Worm (Caenorhabditis elegans) whole organism, L2 larva: ENCODE measurements around the gene nhr-282.
"Not testable (repeated sequence)": the region's sequence is repeated elsewhere in the genome, so short reads cannot be mapped to it uniquely, and the experiment has no call there.

ENCODE experiments used
- C34F6.9 ChIP-seq: fragments of 150-350 bp; optimal IDR thresholded peaks from 2 replicates; lab custom pipeline; 2014; ENCODE audit warnings: missing biosample characterization, missing genetic modification characterization
- F13H6.1 ChIP-seq: sonication (generic microtip); optimal IDR thresholded peaks from 2 replicates; lab custom pipeline; 2016; ENCODE audit warnings: missing genetic modification characterization, missing compliant biosample characterization
- R02D3.7 ChIP-seq: fragments of 150-350 bp; optimal IDR thresholded peaks from 2 replicates; lab custom pipeline; 2014; ENCODE audit warnings: missing biosample characterization, missing genetic modification characterization
- Y55F3AM.14 ChIP-seq: fragments of 200-800 bp; sonication (Bioruptor generic); optimal IDR thresholded peaks from 2 replicates; lab custom pipeline; 2018; ENCODE audit warnings: mild to moderate bottlenecking, missing genetic modification characterization, missing compliant biosample characterization
- ZK546.5 ChIP-seq: sonication (generic microtip); optimal IDR thresholded peaks from 2 replicates; lab custom pipeline; 2017; ENCODE audit warnings: missing biosample characterization, missing genetic modification characterization
- alr-1 ChIP-seq: fragments of 150-350 bp; optimal IDR thresholded peaks from 2 replicates; lab custom pipeline; 2014; ENCODE audit warnings: missing biosample characterization, missing genetic modification characterization
- aly-2 ChIP-seq: fragments of 150-350 bp; optimal IDR thresholded peaks from 2 replicates; lab custom pipeline; 2014; ENCODE audit warnings: missing biosample characterization, missing genetic modification characterization
- ama-1 ChIP-seq: fragments of 150-350 bp; optimal IDR thresholded peaks from 2 replicates; lab custom pipeline; 2018; ENCODE audit warnings: inconsistent platforms
- blmp-1 ChIP-seq: sonication (generic microtip); optimal IDR thresholded peaks from 2 replicates; lab custom pipeline; 2017; ENCODE audit warnings: missing genetic modification characterization, mild to moderate bottlenecking, missing compliant biosample characterization, antibody characterized with exemption, moderate library complexity; ENCODE audit not compliant: insufficient read depth
- ceh-16 ChIP-seq: fragments of 150-350 bp; optimal IDR thresholded peaks from 2 replicates; lab custom pipeline; 2014; ENCODE audit warnings: missing biosample characterization, missing genetic modification characterization
- ceh-82 ChIP-seq: fragments of 150-350 bp; optimal IDR thresholded peaks from 2 replicates; lab custom pipeline; 2014; ENCODE audit warnings: missing biosample characterization, missing genetic modification characterization
- crh-2 ChIP-seq: sonication (generic microtip); optimal IDR thresholded peaks from 2 replicates; lab custom pipeline; 2017; ENCODE audit warnings: missing biosample characterization, missing genetic modification characterization
- dmd-4 ChIP-seq: sonication (generic microtip); optimal IDR thresholded peaks from 2 replicates; lab custom pipeline; 2017; ENCODE audit warnings: missing biosample characterization, missing genetic modification characterization
- egl-27 ChIP-seq: sonication (generic microtip); optimal IDR thresholded peaks from 3 replicates; lab custom pipeline; 2017; ENCODE audit warnings: missing biosample characterization, missing genetic modification reagents, missing genetic modification characterization
- elt-1 ChIP-seq: fragments of 150-350 bp; optimal IDR thresholded peaks from 2 replicates; lab custom pipeline; 2014; ENCODE audit warnings: missing biosample characterization, missing genetic modification characterization
- elt-3 ChIP-seq: sonication (generic microtip); optimal IDR thresholded peaks from 2 replicates; lab custom pipeline; 2017; ENCODE audit warnings: missing biosample characterization, missing genetic modification characterization
- fos-1 ChIP-seq: fragments of 150-350 bp; optimal IDR thresholded peaks from 2 replicates; lab custom pipeline; 2014; ENCODE audit warnings: missing biosample characterization, missing genetic modification characterization
- gmeb-1 ChIP-seq: fragments of 150-350 bp; optimal IDR thresholded peaks from 2 replicates; lab custom pipeline; 2014; ENCODE audit warnings: missing biosample characterization, missing genetic modification characterization
- lin-11 ChIP-seq: fragments of 150-350 bp; sonication (generic microtip); optimal IDR thresholded peaks from 2 replicates; lab custom pipeline; 2014; ENCODE audit warnings: missing biosample characterization, missing genetic modification characterization, inconsistent platforms, mixed read lengths
- lin-13 ChIP-seq: fragments of 150-350 bp; optimal IDR thresholded peaks from 2 replicates; lab custom pipeline; 2014; ENCODE audit warnings: missing biosample characterization, missing genetic modification reagents, missing genetic modification characterization
- lin-39 ChIP-seq: fragments of 150-350 bp; optimal IDR thresholded peaks from 2 replicates; lab custom pipeline; 2014; ENCODE audit warnings: missing biosample characterization, missing genetic modification reagents, missing genetic modification characterization
- lsy-2 ChIP-seq, 2 experiments: fragments of 150-350 bp in 1 of 2; sonication (generic microtip) in 1 of 2; optimal IDR thresholded peaks; 2 replicates each; lab custom pipeline; 2014 to 2017; ENCODE audit warnings: missing biosample characterization in 2 of 2, missing genetic modification characterization in 2 of 2
- mab-5 ChIP-seq: fragments of 150-350 bp; optimal IDR thresholded peaks from 2 replicates; lab custom pipeline; 2014; ENCODE audit warnings: missing biosample characterization, missing genetic modification characterization
- mbf-1 ChIP-seq: sonication (generic microtip); optimal IDR thresholded peaks from 2 replicates; lab custom pipeline; 2017; ENCODE audit warnings: missing biosample characterization, missing genetic modification characterization
- mdl-1 ChIP-seq, 2 experiments: fragments of 150-350 bp in 1 of 2; sonication (generic microtip) in 1 of 2; optimal IDR thresholded peaks; 2 replicates each; lab custom pipeline; 2017; ENCODE audit warnings: missing biosample characterization in 2 of 2, missing genetic modification characterization in 2 of 2
- nhr-10 ChIP-seq: sonication (generic microtip); optimal IDR thresholded peaks from 2 replicates; lab custom pipeline; 2017; ENCODE audit warnings: missing biosample characterization, missing genetic modification characterization
- nhr-11 ChIP-seq: fragments of 150-350 bp; optimal IDR thresholded peaks from 2 replicates; lab custom pipeline; 2014; ENCODE audit warnings: missing biosample characterization, missing genetic modification characterization
- nhr-12 ChIP-seq: fragments of 150-350 bp; optimal IDR thresholded peaks from 2 replicates; lab custom pipeline; 2014; ENCODE audit warnings: missing biosample characterization, missing genetic modification characterization
- nhr-129 ChIP-seq: fragments of 150-350 bp; optimal IDR thresholded peaks from 2 replicates; lab custom pipeline; 2014; ENCODE audit warnings: missing biosample characterization, missing genetic modification characterization
- nhr-21 ChIP-seq: fragments of 150-350 bp; optimal IDR thresholded peaks from 2 replicates; lab custom pipeline; 2014; ENCODE audit warnings: missing biosample characterization, missing genetic modification characterization
- nhr-23 ChIP-seq: fragments of 150-350 bp; optimal IDR thresholded peaks from 2 replicates; lab custom pipeline; 2014; ENCODE audit warnings: missing biosample characterization, missing genetic modification reagents, missing genetic modification characterization
- nhr-237 ChIP-seq: fragments of 150-350 bp; optimal IDR thresholded peaks from 2 replicates; lab custom pipeline; 2014; ENCODE audit warnings: missing biosample characterization, missing genetic modification characterization
- nhr-25 ChIP-seq: fragments of 150-350 bp; sonication (generic microtip); optimal IDR thresholded peaks from 3 replicates; lab custom pipeline; 2014; ENCODE audit warnings: missing biosample characterization, missing genetic modification characterization
- nhr-6 ChIP-seq: fragments of 150-350 bp; optimal IDR thresholded peaks from 2 replicates; lab custom pipeline; 2014; ENCODE audit warnings: missing biosample characterization, missing genetic modification characterization
- nhr-77 ChIP-seq: fragments of 150-350 bp; optimal IDR thresholded peaks from 2 replicates; lab custom pipeline; 2014; ENCODE audit warnings: missing biosample characterization, missing genetic modification characterization
- peb-1 ChIP-seq: fragments of 150-350 bp; optimal IDR thresholded peaks from 2 replicates; lab custom pipeline; 2014; ENCODE audit warnings: missing biosample characterization, missing genetic modification characterization
- sem-4 ChIP-seq: fragments of 150-350 bp; optimal IDR thresholded peaks from 2 replicates; lab custom pipeline; 2014; ENCODE audit warnings: missing biosample characterization, missing genetic modification reagents, missing genetic modification characterization
- skn-1 ChIP-seq: sonication (generic microtip); optimal IDR thresholded peaks from 2 replicates; lab custom pipeline; 2017; ENCODE audit warnings: missing biosample characterization, missing genetic modification characterization
- sma-3 ChIP-seq: sonication (generic microtip); optimal IDR thresholded peaks from 2 replicates; lab custom pipeline; 2016; ENCODE audit warnings: missing genetic modification reagents, missing genetic modification characterization, missing compliant biosample characterization
- sma-9 ChIP-seq, 2 experiments: fragments of 150-350 bp in 1 of 2; sonication (generic microtip) in 1 of 2; optimal IDR thresholded peaks; 2 replicates each; lab custom pipeline; 2014 to 2016; ENCODE audit warnings: missing genetic modification characterization in 2 of 2, mild to moderate bottlenecking in 1 of 2, missing biosample characterization in 1 of 2, missing compliant biosample characterization in 1 of 2, missing genetic modification reagents in 1 of 2, moderate library complexity in 1 of 2
- snpc-4 ChIP-seq: fragments of 150-350 bp; optimal IDR thresholded peaks from 2 replicates; lab custom pipeline; 2014; ENCODE audit warnings: missing biosample characterization, missing genetic modification characterization
- unc-39 ChIP-seq: fragments of 150-350 bp; optimal IDR thresholded peaks from 2 replicates; lab custom pipeline; 2014; ENCODE audit warnings: missing biosample characterization, missing genetic modification characterization
- unc-55 ChIP-seq: fragments of 150-350 bp; sonication (generic microtip); optimal IDR thresholded peaks from 3 replicates; lab custom pipeline; 2014; ENCODE audit warnings: missing biosample characterization, missing genetic modification reagents, missing genetic modification characterization
- unc-62 ChIP-seq: fragments of 150-350 bp; optimal IDR thresholded peaks from 2 replicates; lab custom pipeline; 2014; ENCODE audit warnings: missing biosample characterization, missing genetic modification reagents, missing genetic modification characterization
- zag-1 ChIP-seq: fragments of 150-350 bp; optimal IDR thresholded peaks from 2 replicates; lab custom pipeline; 2014; ENCODE audit warnings: missing biosample characterization, missing genetic modification characterization
- ztf-1 ChIP-seq: fragments of 200-800 bp; sonication (Bioruptor generic); conservative IDR thresholded peaks from 2 replicates; pipeline ENCODE4 v1.3.6; 2022; ENCODE audit warnings: missing genetic modification characterization, missing compliant biosample characterization
- ztf-11 ChIP-seq: sonication (generic microtip); optimal IDR thresholded peaks from 2 replicates; lab custom pipeline; 2017; ENCODE audit warnings: missing biosample characterization, missing genetic modification characterization
- ztf-4 ChIP-seq: fragments of 150-350 bp; optimal IDR thresholded peaks from 2 replicates; lab custom pipeline; 2014; ENCODE audit warnings: missing biosample characterization, missing genetic modification characterization

Gene nhr-282

DNA sequence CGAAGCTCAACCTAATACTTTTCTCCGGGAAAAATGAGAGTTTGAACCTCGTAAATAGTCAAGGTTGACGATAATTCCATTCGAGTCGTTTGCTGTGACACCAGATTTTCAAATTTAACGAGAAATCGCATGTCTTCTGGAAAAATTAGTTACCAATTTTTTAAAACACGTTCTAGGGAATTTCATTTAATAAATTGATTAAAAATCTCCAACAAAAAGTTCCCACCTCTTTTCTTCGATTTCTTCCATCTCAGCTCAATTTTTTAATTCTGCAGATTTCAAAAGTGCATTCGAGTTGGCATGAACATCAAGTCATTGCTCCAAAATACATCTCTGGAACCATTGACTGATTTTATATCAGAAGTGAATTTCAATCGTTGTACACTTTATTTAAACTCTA, at the start of gene nhr-282:
Gene nhr-282 (plus strand): TSS at position 301 of the 400 bp plus-strand sequence.
- not testable (repeated sequence) for TF ChIP-seq ceh-82 (tag; lab: Kevin White, UChicago); egl-27 (tag; lab: Kevin White, UChicago); lsy-2 (tag; optimal IDR thresholded peaks at IDR 0.05; lab: Kevin White, UChicago)

DNA sequence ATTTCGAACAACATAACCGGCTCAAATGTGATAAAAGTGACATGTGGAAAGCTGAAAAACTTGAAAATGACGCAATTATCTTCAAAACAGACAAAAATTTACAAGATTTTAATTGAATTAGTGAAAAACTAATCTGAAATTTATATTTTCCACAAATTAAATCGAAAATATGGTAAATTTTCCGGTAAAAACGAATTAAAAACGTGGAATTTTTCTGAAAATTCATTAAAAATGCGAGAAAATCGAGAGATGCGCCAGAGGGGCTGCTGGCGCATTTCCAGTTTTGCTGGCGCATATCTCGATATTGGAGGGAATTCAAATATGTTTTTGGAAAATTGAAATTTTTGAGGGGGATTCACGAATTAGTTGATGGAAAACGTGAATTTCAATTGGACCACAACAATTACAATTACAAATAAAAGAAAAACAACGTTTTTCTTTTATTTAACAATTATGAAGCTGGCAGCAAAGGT, 45.9 kb upstream of the nhr-282 start, which contains the start of the genes haf-3 and F57A10.2:
Gene haf-3 (minus strand): TSS at position 51 of the 473 bp plus-strand sequence.
Gene F57A10.2 (plus strand): TSS at position 454 of the 473 bp plus-strand sequence.
- TF ChIP-seq nhr-25 (tag; lab: Kevin White, UChicago) (peak; percentile 92), ama-1 (lab: Kevin White, UChicago) (peak; percentile 60), skn-1 (tag; lab: Kevin White, UChicago) (no peak), nhr-12 (tag; lab: Kevin White, UChicago) (no peak), lin-11 (tag; lab: Kevin White, UChicago) (peak; percentile 64), unc-55 (GFP tag; lab: Kevin White, UChicago) (peak; percentile 94), zag-1 (tag; lab: Kevin White, UChicago) (peak; percentile 67), sma-9 (GFP tag; optimal IDR thresholded peaks at IDR 0.05; lab: Kevin White, UChicago) (peak; percentile 95), sma-9 (tag; optimal IDR thresholded peaks at IDR 0.05; lab: Kevin White, UChicago) (no peak), gmeb-1 (peak; percentile 99), ztf-1 (GFP tag; lab: Robert Waterston, UW) (no peak), nhr-11 (no peak), nhr-237 (tag; lab: Kevin White, UChicago) (peak; percentile 80), unc-62 (GFP tag; lab: Kevin White, UChicago) (peak; percentile 33), F13H6.1 (tag; lab: Kevin White, UChicago) (peak; percentile 91), nhr-23 (no peak), mdl-1 (tag; optimal IDR thresholded peaks at IDR 0.05; lab: Kevin White, UChicago) (peak in 1 of 2 experiments; percentile 19), nhr-129 (peak; percentile 78), nhr-21 (tag; lab: Kevin White, UChicago) (peak; percentile 87), ceh-16 (peak; percentile 60), egl-27 (tag; lab: Kevin White, UChicago) (peak; percentile 92), R02D3.7 (tag; lab: Kevin White, UChicago) (peak; percentile 72), mbf-1 (tag; lab: Kevin White, UChicago) (no peak), mab-5 (peak; percentile 90), ztf-4 (tag; lab: Kevin White, UChicago) (peak; percentile 84), sma-3 (GFP tag; lab: Kevin White, UChicago) (peak; percentile 92), ZK546.5 (no peak), fos-1 (tag; lab: Kevin White, UChicago) (peak; percentile 57), nhr-10 (tag; lab: Kevin White, UChicago) (peak; percentile 81), C34F6.9 (tag; lab: Kevin White, UChicago) (peak; percentile 96), sem-4 (peak; percentile 83), nhr-6 (tag; lab: Kevin White, UChicago) (peak; percentile 84), peb-1 (no peak), crh-2 (tag; lab: Kevin White, UChicago) (peak; percentile 94), blmp-1 (peak; percentile 9), dmd-4 (tag; lab: Kevin White, UChicago) (peak; percentile 41), elt-3 (tag; lab: Kevin White, UChicago) (no peak), unc-39 (no peak), lin-39 (tag; lab: Kevin White, UChicago) (no peak), lsy-2 (tag; optimal IDR thresholded peaks at IDR 0.05; lab: Kevin White, UChicago) (peak; percentile 92 to 96), lin-13 (GFP tag; lab: Kevin White, UChicago) (peak; percentile 92), Y55F3AM.14 (GFP tag; lab: Kevin White, UChicago) (peak; percentile 37), nhr-77 (tag; lab: Kevin White, UChicago) (peak; percentile 68), ztf-11 (tag; lab: Kevin White, UChicago) (no peak), ceh-82 (tag; lab: Kevin White, UChicago) (peak; percentile 78), alr-1 (tag; lab: Kevin White, UChicago) (no peak), aly-2 (tag; lab: Kevin White, UChicago) (no peak), snpc-4 (tag; lab: Kevin White, UChicago) (peak; percentile 87), elt-1 (tag; lab: Kevin White, UChicago) (no peak)
